Worm (Caenorhabditis elegans): ENCODE data around the gene ugt-5.

- TF ChIP-seq fkh-10 (GFP tag; optimal IDR thresholded peaks at IDR 0.05) (no peak), nhr-237 (tag; optimal IDR thresholded peaks at IDR 0.05) (no peak), hmg-11 (tag; optimal IDR thresholded peaks at IDR 0.05) (no peak), nhr-12 (tag; optimal IDR thresholded peaks at IDR 0.05) (no peak), pqm-1 (tag; optimal IDR thresholded peaks at IDR 0.05) (no peak), mdl-1 (tag; optimal IDR thresholded peaks at IDR 0.05) (no peak), aly-2 (tag; optimal IDR thresholded peaks at IDR 0.05) (no peak), ceh-82 (tag; optimal IDR thresholded peaks at IDR 0.05) (no peak), elt-2 (tag; optimal IDR thresholded peaks at IDR 0.05) (no peak)
These were observed 41.2 kb downstream of the ugt-5 start, which contains the start of gene C15C8.6 for ce11 chrV:12751495-12752050.

Data from whole organism, L3 larva.